Fruit fly (Drosophila melanogaster): ENCODE results near the gene BOD1.
A peak's percentile ranks its signal among the peaks of the same experiment; 100 is the strongest.

BOD1 gene

DNA sequence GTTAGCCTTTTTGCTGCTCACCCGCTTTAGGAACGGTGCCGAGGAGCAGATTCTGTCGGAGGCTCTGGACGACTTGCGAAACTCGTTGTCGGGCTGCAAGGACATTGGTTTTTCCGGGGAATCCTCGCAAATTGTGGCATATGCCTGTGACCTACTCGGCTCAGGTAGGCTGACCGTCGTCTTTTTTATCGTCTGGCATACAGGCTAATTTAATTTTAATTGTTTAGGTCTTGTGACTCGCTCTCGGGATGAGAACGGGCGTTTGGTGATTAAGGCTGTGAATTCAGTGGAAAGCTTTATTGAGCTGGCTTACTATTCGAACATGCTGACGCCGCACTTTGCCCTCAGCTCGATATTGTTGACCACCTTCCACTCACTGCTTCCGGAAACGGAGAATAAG, 6.6 kb upstream of the BOD1 start:
- TF ChIP-seq Sp1 (GFP tag; optimal IDR thresholded peaks at IDR 0.05), result no peak

DNA sequence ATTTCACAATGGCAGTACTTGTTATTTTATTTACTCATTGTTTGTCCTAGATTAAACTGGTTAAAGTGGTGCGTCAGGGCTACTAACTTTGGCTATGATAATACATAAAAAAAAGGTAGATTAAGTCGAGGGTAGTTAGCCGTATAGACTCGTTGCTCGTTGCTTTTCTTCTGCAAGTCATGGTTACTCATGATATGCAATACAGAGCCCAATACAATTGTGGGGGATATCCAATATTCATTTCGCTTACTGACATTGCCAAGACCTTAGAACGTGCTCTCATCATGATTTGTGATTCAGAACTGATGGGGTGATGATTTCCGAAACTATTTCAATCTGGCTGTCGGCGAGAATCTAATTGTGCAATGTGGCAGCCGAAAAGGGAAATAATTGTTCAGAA, 7.4 kb downstream of the BOD1 start:
- TF ChIP-seq br (GFP tag; optimal IDR thresholded peaks at IDR 0.05) (no peak), lola (GFP tag; optimal IDR thresholded peaks at IDR 0.05) (no peak), sv (GFP tag; optimal IDR thresholded peaks at IDR 0.05) (no peak), Rel (GFP tag; optimal IDR thresholded peaks at IDR 0.05) (no peak), Rel (tag; optimal IDR thresholded peaks at IDR 0.05) (peak; percentile 88), sage (GFP tag; optimal IDR thresholded peaks at IDR 0.05) (no peak)

DNA sequence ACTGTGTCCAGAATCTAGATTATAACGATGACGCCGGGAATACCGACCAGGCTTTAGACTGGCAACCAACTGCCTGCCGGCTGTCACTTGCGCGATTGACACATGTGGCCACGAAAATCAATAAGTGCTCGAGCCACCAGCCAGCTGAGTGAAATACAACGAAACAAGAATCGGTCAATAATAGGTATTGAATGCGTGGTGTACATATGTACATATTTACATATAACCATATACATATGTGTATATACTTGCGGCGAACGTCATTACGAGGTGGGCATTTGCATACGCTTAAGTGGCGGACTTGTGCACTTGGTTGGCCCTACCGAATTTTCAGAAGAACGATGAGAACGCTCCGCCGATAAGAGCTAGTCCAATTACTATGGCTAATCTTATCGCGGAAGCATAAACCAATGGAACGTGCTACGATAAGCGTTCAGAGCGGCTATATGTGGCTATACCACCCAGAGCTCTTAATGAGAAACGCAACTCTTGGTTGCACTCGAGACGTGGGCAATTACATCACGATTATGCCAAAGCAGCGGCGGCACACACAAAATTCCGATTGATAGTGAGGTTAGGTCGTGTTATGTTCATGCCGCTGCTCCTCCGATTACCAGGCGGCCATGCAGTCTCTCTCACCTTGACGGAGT, 8.6 kb downstream of the BOD1 start:
- TF ChIP-seq h (GFP tag; optimal IDR thresholded peaks at IDR 0.05) (peak; percentile 48), Rel (GFP tag; optimal IDR thresholded peaks at IDR 0.05) (no peak), Rel (tag; optimal IDR thresholded peaks at IDR 0.05) (no peak), rgr (GFP tag; optimal IDR thresholded peaks at IDR 0.05) (peak; percentile 47)

DNA sequence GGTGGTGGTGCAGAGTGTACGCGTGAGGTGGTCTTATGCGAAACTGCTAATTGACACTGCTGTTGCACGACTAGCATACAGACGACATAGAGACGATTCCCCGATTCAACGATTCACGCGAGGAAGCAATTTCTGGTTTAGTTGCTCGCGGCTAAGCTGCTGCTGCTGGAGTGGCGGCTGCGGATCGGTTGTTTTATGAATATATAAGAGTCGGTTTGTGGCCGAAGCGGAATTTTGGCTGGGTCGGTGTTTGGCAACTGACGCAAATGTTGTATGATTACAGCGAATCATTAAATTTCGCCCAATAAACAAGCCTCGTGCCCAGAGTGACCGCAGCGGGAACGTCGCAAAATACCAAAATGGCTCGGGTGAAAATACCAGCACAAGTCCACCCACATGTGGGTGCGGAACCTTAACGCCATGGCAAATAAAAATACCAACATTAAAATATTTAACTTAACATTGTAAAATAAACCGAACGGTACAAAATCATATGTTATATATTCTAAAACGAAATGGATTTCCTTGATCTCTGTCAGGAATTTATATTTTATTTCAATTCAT, 9.7 kb downstream of the BOD1 start, which contains the start of gene mfrn:
Gene mfrn (minus strand): TSS at position 340 of the 564 bp plus-strand sequence.
- TF ChIP-seq CG9705 (GFP tag; optimal IDR thresholded peaks at IDR 0.05) (no peak), ey (GFP tag; optimal IDR thresholded peaks at IDR 0.05) (no peak), jim (GFP tag; optimal IDR thresholded peaks at IDR 0.05) (no peak), Myc (optimal IDR thresholded peaks at IDR 0.05) (peak; percentile 22), Rel (GFP tag; optimal IDR thresholded peaks at IDR 0.05) (no peak), Rel (tag; optimal IDR thresholded peaks at IDR 0.05) (peak; percentile 7)

DNA sequence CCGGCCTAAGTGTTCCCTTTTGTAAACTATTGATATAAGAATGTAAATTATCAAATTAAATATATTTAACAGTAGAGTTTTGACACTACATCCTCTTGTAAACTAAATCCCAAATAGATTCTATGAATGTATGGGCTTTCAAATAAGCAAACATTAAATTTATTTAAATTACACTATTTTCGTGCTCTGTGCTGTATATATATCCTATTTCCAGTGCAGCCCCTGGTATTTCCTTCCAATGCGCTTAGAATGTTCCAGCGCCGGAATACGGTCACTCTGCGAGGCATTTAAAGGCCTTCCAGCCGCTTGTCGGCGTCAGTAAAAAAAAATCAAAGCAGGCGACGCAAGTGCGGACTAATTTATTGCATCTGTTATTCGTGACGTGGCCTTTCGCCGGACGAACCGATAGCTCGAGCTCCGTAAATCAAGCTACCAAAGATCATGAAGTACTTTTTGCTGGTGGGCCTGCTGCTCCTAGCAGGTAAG, 10.4 kb downstream of the BOD1 start, which contains the start of gene Gp93:
Gene Gp93 (plus strand): TSS at position 291 of the 486 bp plus-strand sequence.
- TF ChIP-seq h (GFP tag; optimal IDR thresholded peaks at IDR 0.05) (no peak), Mio (GFP tag; optimal IDR thresholded peaks at IDR 0.05) (no peak), CG9705 (GFP tag; optimal IDR thresholded peaks at IDR 0.05) (peak; percentile 45), rgr (GFP tag; optimal IDR thresholded peaks at IDR 0.05) (no peak), OdsH (GFP tag; optimal IDR thresholded peaks at IDR 0.05) (peak; percentile 39), usp (GFP tag; optimal IDR thresholded peaks at IDR 0.05) (no peak), HLH106 (tag; optimal IDR thresholded peaks at IDR 0.05) (peak; percentile 74), Sp1 (GFP tag; optimal IDR thresholded peaks at IDR 0.05) (peak; percentile 69), N (GFP tag; optimal IDR thresholded peaks at IDR 0.05) (no peak), ey (GFP tag; optimal IDR thresholded peaks at IDR 0.05) (peak; percentile 44), dmrt93B (GFP tag; optimal IDR thresholded peaks at IDR 0.05) (no peak), pan (optimal IDR thresholded peaks at IDR 0.05) (no peak), brk (GFP tag; optimal IDR thresholded peaks at IDR 0.05) (no peak), Dfd (GFP tag; optimal IDR thresholded peaks at IDR 0.05) (no peak), psq (GFP tag; optimal IDR thresholded peaks at IDR 0.05) (peak; percentile 27), Hr83 (GFP tag; optimal IDR thresholded peaks at IDR 0.05; ENCODE audit: poor library complexity, severe bottlenecking) (peak; percentile 41), woc (GFP tag; optimal IDR thresholded peaks at IDR 0.05) (no peak), Dif (GFP tag; optimal IDR thresholded peaks at IDR 0.05; ENCODE audit: partially characterized antibody) (peak; percentile 38), Rel (GFP tag; optimal IDR thresholded peaks at IDR 0.05) (no peak), Rel (tag; optimal IDR thresholded peaks at IDR 0.05) (peak; percentile 34), sv (GFP tag; optimal IDR thresholded peaks at IDR 0.05) (no peak)

DNA sequence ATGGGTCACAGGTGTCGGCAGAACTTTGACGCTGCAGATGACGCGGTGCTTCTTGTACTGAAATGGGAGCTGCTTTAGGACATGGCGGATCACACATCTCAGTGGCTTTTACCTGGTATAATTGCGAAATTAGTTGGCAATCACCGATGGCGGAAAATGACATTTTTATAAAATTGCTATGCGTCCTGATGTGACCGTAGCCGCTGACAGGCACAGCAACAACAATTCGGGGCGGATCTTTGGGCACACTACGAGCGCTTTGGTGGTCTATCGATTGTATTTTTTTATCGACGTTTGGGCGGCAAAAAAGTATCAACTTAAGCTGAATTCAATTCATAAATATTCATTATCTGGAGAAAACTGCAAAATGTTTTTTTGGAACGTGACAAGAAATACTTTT, 15.8 kb downstream of the BOD1 start, which contains the start of gene CG4951:
Gene CG4951 (minus strand): TSS at position 223 of the 400 bp plus-strand sequence.
- TF ChIP-seq Vsx2 (GFP tag; optimal IDR thresholded peaks at IDR 0.05; ENCODE audit: partially characterized antibody) (no peak), Hr78 (GFP tag; optimal IDR thresholded peaks at IDR 0.05) (no peak), CG32264 (GFP tag; optimal IDR thresholded peaks at IDR 0.05) (no peak), CrebA (GFP tag; optimal IDR thresholded peaks at IDR 0.05; ENCODE audit: borderline replicate concordance) (no peak), Hr83 (GFP tag; optimal IDR thresholded peaks at IDR 0.05; ENCODE audit: poor library complexity, severe bottlenecking) (no peak)
